Fruit fly (Drosophila melanogaster): ENCODE measurements around the gene CG9988.

dm6 chr3R:28603561-28603960, 32.6 kb upstream of the CG9988 start:
- TF ChIP-seq CG1620 (GFP tag; optimal IDR thresholded peaks at IDR 0.05) (no peak), CG5204 (GFP tag; optimal IDR thresholded peaks at IDR 0.05) (no peak), CG14711 (tag; optimal IDR thresholded peaks at IDR 0.05) (no peak), toe (GFP tag; optimal IDR thresholded peaks at IDR 0.05) (no peak), kay (GFP tag; ENCODE audit: borderline replicate concordance) (no peak), bab1 (GFP tag; optimal IDR thresholded peaks at IDR 0.05) (no peak), CG12768 (GFP tag; optimal IDR thresholded peaks at IDR 0.05) (no peak), CG11617 (GFP tag; optimal IDR thresholded peaks at IDR 0.05) (no peak), Crg-1 (GFP tag; optimal IDR thresholded peaks at IDR 0.05) (no peak), ovo (GFP tag; optimal IDR thresholded peaks at IDR 0.05) (no peak), cic (GFP tag; optimal IDR thresholded peaks at IDR 0.05) (no peak)

Data from whole organism, adult.